Worm (Caenorhabditis elegans) whole organism, late embryonic: ENCODE measurements around the gene mog-4.

Source experiments
- F13H6.1 ChIP-seq: sonication (generic microtip); optimal IDR thresholded peaks from 2 replicates; lab custom pipeline; 2016; ENCODE audit warnings: missing genetic modification characterization, missing compliant biosample characterization
- ceh-14 ChIP-seq: sonication (generic microtip); optimal IDR thresholded peaks from 2 replicates; lab custom pipeline; 2016; ENCODE audit warnings: missing genotype, missing genetic modification characterization, missing compliant biosample characterization
- ceh-18 ChIP-seq: sonication (generic microtip); optimal IDR thresholded peaks from 2 replicates; lab custom pipeline; 2016; ENCODE audit warnings: missing genetic modification characterization, missing compliant biosample characterization
- ceh-45 ChIP-seq: fragments of 200-800 bp; sonication (Bioruptor generic); IDR thresholded peaks from 2 replicates; pipeline ENCODE4 v1.3.6; 2022; ENCODE audit warnings: missing genetic modification reagents, missing genetic modification characterization, missing compliant biosample characterization
- ceh-48 ChIP-seq: sonication (generic microtip); optimal IDR thresholded peaks from 2 replicates; lab custom pipeline; 2016; ENCODE audit warnings: missing genetic modification characterization, inconsistent platforms, missing compliant biosample characterization
- ceh-6 ChIP-seq: fragments of 200-800 bp; sonication (Bioruptor generic); optimal IDR thresholded peaks from 2 replicates; lab custom pipeline; 2018; ENCODE audit warnings: mild to moderate bottlenecking, missing genetic modification characterization, missing compliant biosample characterization
- eyg-1 ChIP-seq: sonication (generic microtip); optimal IDR thresholded peaks from 2 replicates; lab custom pipeline; 2016; ENCODE audit warnings: missing genotype, missing genetic modification characterization, missing compliant biosample characterization
- lim-6 ChIP-seq: sonication (generic microtip); optimal IDR thresholded peaks from 2 replicates; lab custom pipeline; 2016; ENCODE audit warnings: missing genetic modification characterization, missing compliant biosample characterization
- mec-3 ChIP-seq: sonication (generic microtip); optimal IDR thresholded peaks from 2 replicates; lab custom pipeline; 2016; ENCODE audit warnings: borderline replicate concordance, missing genetic modification characterization, missing compliant biosample characterization
- pag-3 ChIP-seq: sonication (generic microtip); optimal IDR thresholded peaks from 2 replicates; lab custom pipeline; 2016; ENCODE audit warnings: missing compliant biosample characterization, missing genetic modification characterization, borderline replicate concordance
- pha-4 ChIP-seq: fragments of 150-350 bp; optimal IDR thresholded peaks from 2 replicates; lab custom pipeline; 2018; ENCODE audit warnings: missing biosample characterization, missing genetic modification reagents, missing genetic modification characterization
- pros-1 ChIP-seq: fragments of 150-350 bp; optimal IDR thresholded peaks from 2 replicates; lab custom pipeline; 2014; ENCODE audit warnings: missing biosample characterization, missing genetic modification reagents, missing genetic modification characterization
- sox-4 ChIP-seq: sonication (generic microtip); optimal IDR thresholded peaks from 2 replicates; lab custom pipeline; 2017; ENCODE audit warnings: mild to moderate bottlenecking, missing genetic modification characterization, inconsistent platforms, missing compliant biosample characterization
- ttx-3 ChIP-seq: sonication (generic microtip); optimal IDR thresholded peaks from 2 replicates; lab custom pipeline; 2016; ENCODE audit warnings: missing genetic modification reagents, missing genetic modification characterization, missing compliant biosample characterization

DNA sequence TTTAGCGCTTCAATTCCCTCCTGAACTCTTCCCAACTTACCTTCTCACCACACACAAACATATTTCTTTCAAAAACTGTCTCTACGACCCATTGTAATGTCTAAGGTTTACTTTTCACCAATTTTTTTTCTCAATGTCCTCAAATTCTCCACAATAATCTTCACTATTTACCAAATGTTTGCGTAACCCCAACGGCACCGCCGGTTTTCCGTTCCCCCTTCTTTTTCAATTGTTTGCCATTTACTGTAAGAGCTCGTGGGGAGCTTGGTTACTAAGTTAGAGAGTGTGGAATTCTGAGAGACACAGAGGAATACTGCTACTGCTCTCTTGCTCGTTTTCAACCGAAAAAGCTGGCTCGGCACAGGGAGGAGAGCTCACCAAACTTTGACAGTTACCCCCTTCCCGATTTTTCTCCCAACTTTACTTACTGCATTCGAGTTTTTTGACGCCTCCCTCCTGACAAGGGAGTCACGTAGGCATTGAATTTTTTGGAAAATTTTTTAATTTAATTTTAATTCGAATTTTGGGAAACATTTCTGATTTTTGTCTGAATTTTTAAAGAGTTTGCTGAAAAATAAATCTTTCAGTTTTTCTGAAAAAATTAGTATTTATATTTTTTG is 9.3 kb upstream of the mog-4 start:
- TF ChIP-seq mec-3 (tag; lab: Kevin White, UChicago) (no peak), sox-4 (tag; lab: Kevin White, UChicago) (no peak), pros-1 (tag; lab: Kevin White, UChicago) (no peak), pha-4 (tag; lab: Kevin White, UChicago) (no peak), F13H6.1 (tag; lab: Kevin White, UChicago) (no peak), ttx-3 (tag; lab: Kevin White, UChicago) (no peak), ceh-14 (no peak), ceh-48 (no peak), ceh-45 (GFP tag; lab: Robert Waterston, UW) (no peak), ceh-6 (no peak), lim-6 (no peak), pag-3 (no peak), ceh-18 (no peak), eyg-1 (tag; lab: Kevin White, UChicago) (no peak)
